Fruit fly (Drosophila melanogaster) whole organism, wandering third instar larva: Measurements from ENCODE around the gene slp2.

Source experiments
- Abd-B ChIP-seq: fragments of >200 bp; optimal IDR thresholded peaks from 2 replicates; lab custom pipeline; 2017; ENCODE audit warnings: missing biosample characterization, missing genetic modification characterization
- CG32264 ChIP-seq: fragments of 200-800 bp; sonication (Bioruptor generic); optimal IDR thresholded peaks from 2 replicates; lab custom pipeline; 2016; ENCODE audit warnings: missing biosample characterization, missing genetic modification characterization
- CG9705 ChIP-seq: fragments of 200-800 bp; sonication (Bioruptor generic); optimal IDR thresholded peaks from 2 replicates; lab custom pipeline; 2018; ENCODE audit warnings: missing biosample characterization, mild to moderate bottlenecking, missing genetic modification characterization
- CrebA ChIP-seq: fragments of 200-800 bp; sonication (Bioruptor generic); optimal IDR thresholded peaks from 2 replicates; lab custom pipeline; 2016; ENCODE audit warnings: missing biosample characterization, mild to moderate bottlenecking, missing genetic modification characterization, borderline replicate concordance
- Dfd ChIP-seq: fragments of >200 bp; optimal IDR thresholded peaks from 2 replicates; lab custom pipeline; 2017; ENCODE audit warnings: missing biosample characterization, missing genetic modification characterization
- Dif ChIP-seq: fragments of 200-275, 200-300 bp; sonication (Bioruptor generic); optimal IDR thresholded peaks from 2 replicates; lab custom pipeline; 2018; ENCODE audit warnings: missing biosample characterization, missing genetic modification characterization; ENCODE audit not compliant: partially characterized antibody
- GATAd ChIP-seq: sonication (Bioruptor generic); optimal IDR thresholded peaks from 2 replicates; lab custom pipeline; 2016; ENCODE audit warnings: missing biosample characterization, missing genetic modification characterization
- HLH106 ChIP-seq: fragments of 200-800 bp; optimal IDR thresholded peaks from 3 replicates; lab custom pipeline; 2019; ENCODE audit warnings: missing biosample characterization, mild to moderate bottlenecking, missing genetic modification characterization, moderate library complexity
- Hnf4 ChIP-seq: fragments of 200-800 bp; sonication (Bioruptor generic); optimal IDR thresholded peaks from 2 replicates; lab custom pipeline; 2016; ENCODE audit warnings: missing biosample characterization, mild to moderate bottlenecking, missing genetic modification characterization
- Hr78 ChIP-seq: fragments of >200 bp; optimal IDR thresholded peaks from 2 replicates; lab custom pipeline; 2017; ENCODE audit warnings: missing biosample characterization, missing genetic modification characterization
- Hr83 ChIP-seq: fragments of 200-300 bp; sonication (Bioruptor generic); optimal IDR thresholded peaks from 2 replicates; lab custom pipeline; 2016; ENCODE audit warnings: missing biosample characterization, mild to moderate bottlenecking, missing genetic modification characterization, moderate library complexity; ENCODE audit not compliant: poor library complexity, severe bottlenecking
- Jra ChIP-seq: sonication (Bioruptor generic); optimal IDR thresholded peaks from 2 replicates; lab custom pipeline; 2016; ENCODE audit warnings: missing biosample characterization, missing genetic modification characterization
- Mio ChIP-seq: sonication (Bioruptor generic); optimal IDR thresholded peaks from 2 replicates; lab custom pipeline; 2016; ENCODE audit warnings: missing biosample characterization, missing genetic modification characterization
- Myc ChIP-seq: fragments of >200 bp; optimal IDR thresholded peaks from 2 replicates; lab custom pipeline; 2017
- N ChIP-seq: fragments of >200 bp; optimal IDR thresholded peaks from 2 replicates; lab custom pipeline; 2018; ENCODE audit warnings: missing biosample characterization, missing external identifiers, missing genetic modification characterization
- OdsH ChIP-seq: fragments of 200-800 bp; sonication (Bioruptor generic); optimal IDR thresholded peaks from 2 replicates; lab custom pipeline; 2016; ENCODE audit warnings: missing biosample characterization, mild to moderate bottlenecking, missing genetic modification characterization
- Rel ChIP-seq, 2 experiments: fragments of 200-800 bp; sonication (Bioruptor generic) in 1 of 2; optimal IDR thresholded peaks; 2 replicates in 1 of 2; 3 replicates in 1 of 2; lab custom pipeline; 2016 to 2019; ENCODE audit warnings: mild to moderate bottlenecking in 2 of 2, missing biosample characterization in 2 of 2, missing genetic modification characterization in 2 of 2, moderate library complexity in 1 of 2
- Sp1 ChIP-seq: fragments of 200-800 bp; sonication (Bioruptor generic); optimal IDR thresholded peaks from 3 replicates; lab custom pipeline; 2019; ENCODE audit warnings: missing biosample characterization, mild to moderate bottlenecking, missing genetic modification characterization, moderate library complexity
- Vsx2 ChIP-seq: fragments of 200-300, 225-300 bp; sonication (Bioruptor generic); optimal IDR thresholded peaks from 2 replicates; lab custom pipeline; 2018; ENCODE audit warnings: missing biosample characterization, missing genetic modification characterization; ENCODE audit not compliant: partially characterized antibody
- br ChIP-seq: fragments of 200-800 bp; sonication (Bioruptor generic); optimal IDR thresholded peaks from 2 replicates; lab custom pipeline; 2016; ENCODE audit warnings: missing biosample characterization, missing genetic modification characterization
- brk ChIP-seq: fragments of 200-800 bp; sonication (Bioruptor generic); optimal IDR thresholded peaks from 2 replicates; lab custom pipeline; 2016; ENCODE audit warnings: missing biosample characterization, mild to moderate bottlenecking, missing genetic modification characterization
- dl ChIP-seq, 2 experiments: fragments of 175-275, 200-275 bp in 1 of 2; fragments of 200-275 bp in 1 of 2; sonication (Bioruptor generic); optimal IDR thresholded peaks; lab custom pipeline; 2018; ENCODE audit warnings: mild to moderate bottlenecking in 2 of 2, missing biosample characterization in 2 of 2, missing genetic modification characterization in 2 of 2, moderate library complexity in 2 of 2; ENCODE audit not compliant: partially characterized antibody in 2 of 2, insufficient read depth in 1 of 2
- dmrt93B ChIP-seq: fragments of 200-800 bp; sonication (Bioruptor generic); optimal IDR thresholded peaks from 2 replicates; lab custom pipeline; 2018; ENCODE audit warnings: missing biosample characterization, mild to moderate bottlenecking, missing genetic modification characterization
- dsf ChIP-seq: sonication (Bioruptor generic); optimal IDR thresholded peaks from 2 replicates; lab custom pipeline; 2016; ENCODE audit warnings: missing biosample characterization, missing genetic modification characterization, borderline replicate concordance
- ey ChIP-seq: fragments of 200-800 bp; sonication (Bioruptor generic); optimal IDR thresholded peaks from 2 replicates; lab custom pipeline; 2016; ENCODE audit warnings: missing biosample characterization, missing genetic modification characterization
- foxo ChIP-seq, 2 experiments: fragments of 200-800 bp; sonication (Bioruptor generic); optimal IDR thresholded peaks; 2 replicates in 1 of 2; 3 replicates in 1 of 2; lab custom pipeline; 2016 to 2017; ENCODE audit warnings: missing biosample characterization in 2 of 2, missing genetic modification characterization in 2 of 2
- fru ChIP-seq: fragments of 200-800 bp; sonication (Bioruptor generic); optimal IDR thresholded peaks from 3 replicates; lab custom pipeline; 2016; ENCODE audit warnings: missing biosample characterization, mild to moderate bottlenecking, missing genetic modification characterization
- h ChIP-seq: fragments of 200-800 bp; sonication (Bioruptor generic); optimal IDR thresholded peaks from 3 replicates; lab custom pipeline; 2016; ENCODE audit warnings: missing biosample characterization, mild to moderate bottlenecking, missing genetic modification characterization
- jim ChIP-seq: fragments of 175-275, 200-325 bp; sonication (Bioruptor generic); optimal IDR thresholded peaks from 2 replicates; lab custom pipeline; 2016; ENCODE audit warnings: missing biosample characterization, mild to moderate bottlenecking, missing genetic modification characterization
- lola ChIP-seq: fragments of >200 bp; optimal IDR thresholded peaks from 2 replicates; lab custom pipeline; 2017; ENCODE audit warnings: missing biosample characterization, missing genetic modification characterization
- pan ChIP-seq: fragments of >200 bp; optimal IDR thresholded peaks from 2 replicates; lab custom pipeline; 2017
- psq ChIP-seq: fragments of 200-800 bp; sonication (Bioruptor generic); optimal IDR thresholded peaks from 3 replicates; lab custom pipeline; 2017; ENCODE audit warnings: missing biosample characterization, mild to moderate bottlenecking, missing genetic modification characterization, moderate library complexity
- rgr ChIP-seq: fragments of 200-800 bp; sonication (Bioruptor generic); optimal IDR thresholded peaks from 3 replicates; lab custom pipeline; 2016; ENCODE audit warnings: missing biosample characterization, mild to moderate bottlenecking, missing genetic modification characterization
- sage ChIP-seq: fragments of 200-800 bp; sonication (Bioruptor generic); optimal IDR thresholded peaks from 2 replicates; lab custom pipeline; 2016; ENCODE audit warnings: missing biosample characterization, mild to moderate bottlenecking, missing genetic modification characterization
- sv ChIP-seq: fragments of 200-800 bp; sonication (Bioruptor generic); optimal IDR thresholded peaks from 3 replicates; lab custom pipeline; 2016; ENCODE audit warnings: missing biosample characterization, missing genetic modification characterization
- tai ChIP-seq: sonication (Bioruptor generic); optimal IDR thresholded peaks from 2 replicates; lab custom pipeline; 2016; ENCODE audit warnings: missing biosample characterization, missing genetic modification characterization
- usp ChIP-seq: fragments of >200 bp; optimal IDR thresholded peaks from 2 replicates; lab custom pipeline; 2017; ENCODE audit warnings: missing biosample characterization, missing genetic modification characterization
- woc ChIP-seq: sonication (Bioruptor generic); optimal IDR thresholded peaks from 2 replicates; lab custom pipeline; 2016; ENCODE audit warnings: missing biosample characterization, mild to moderate bottlenecking, missing genetic modification characterization

The slp2 gene

DNA sequence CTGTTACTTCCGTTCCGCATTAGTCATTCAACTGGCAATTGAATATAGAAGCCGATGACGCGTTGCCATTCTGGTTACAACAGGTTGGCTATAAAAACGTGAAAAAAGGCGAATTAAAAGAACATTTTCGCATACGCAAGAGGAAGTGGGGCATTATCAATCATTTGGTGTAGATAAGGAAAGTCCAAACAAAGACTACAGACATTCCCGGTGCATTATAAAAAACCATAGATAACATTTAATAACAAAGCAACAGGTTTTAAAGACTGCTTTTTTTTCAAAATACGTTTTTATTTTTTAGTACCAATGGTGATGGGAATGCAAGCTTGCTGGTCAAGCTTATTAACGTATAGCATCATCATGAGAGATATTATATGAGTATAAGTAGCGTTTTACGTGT, 48.5 kb upstream of the slp2 start:
- TF ChIP-seq Rel (GFP tag; optimal IDR thresholded peaks at IDR 0.05; lab: Kevin White, UChicago) (no peak), Rel (tag; optimal IDR thresholded peaks at IDR 0.05; lab: Kevin White, UChicago) (peak; percentile 55), h (GFP tag; lab: Kevin White, UChicago) (no peak), tai (GFP tag; lab: Kevin White, UChicago) (no peak), sage (GFP tag; lab: Kevin White, UChicago) (peak; percentile 25)

DNA sequence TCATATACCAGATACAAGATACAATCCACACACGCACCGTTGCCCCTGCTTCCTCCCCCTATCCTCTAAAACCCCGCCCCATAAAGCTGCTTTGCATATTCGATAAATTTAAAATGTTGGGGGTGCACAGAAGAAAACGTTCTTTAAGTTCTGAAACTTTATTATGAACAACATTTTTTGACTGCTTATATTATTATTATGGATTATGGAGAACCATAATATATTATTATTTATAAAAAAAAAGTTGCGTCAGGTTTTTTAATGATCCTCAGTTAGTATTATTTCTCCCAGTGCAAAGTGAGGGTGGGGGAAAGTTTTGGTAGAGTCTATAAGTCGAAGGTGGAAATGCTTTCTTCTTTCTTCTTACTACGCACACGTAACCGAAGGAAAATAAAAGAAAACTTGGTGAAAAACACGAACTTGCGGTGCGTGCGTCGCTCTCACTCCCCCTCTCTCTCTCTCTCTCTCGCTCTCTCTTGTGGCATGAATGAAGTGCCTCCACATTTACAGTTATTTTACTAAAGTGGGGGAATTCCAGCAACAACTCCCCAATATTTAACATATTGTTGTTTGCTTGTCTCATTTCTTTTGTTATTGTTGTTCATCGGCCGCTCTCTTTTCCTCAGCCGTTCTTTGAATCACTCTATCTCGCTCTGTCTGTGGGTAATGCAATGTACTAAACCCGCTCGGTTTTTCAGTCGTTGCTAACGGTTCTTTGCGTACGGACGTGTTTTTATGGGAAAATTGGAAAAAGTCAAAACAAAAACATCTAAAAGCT, 47.2 kb upstream of the slp2 start:
- TF ChIP-seq tai (GFP tag; lab: Kevin White, UChicago): no peak
- peak; percentile 21 for TF ChIP-seq fru (GFP tag; lab: Kevin White, UChicago)
- no peak for TF ChIP-seq br (GFP tag; lab: Kevin White, UChicago)
- no peak for TF ChIP-seq Hr83
- peak; percentile 24 for TF ChIP-seq brk (GFP tag; lab: Kevin White, UChicago)
- no peak for TF ChIP-seq Mio
- TF ChIP-seq Myc (lab: Kevin White, UChicago): no peak
- no peak for TF ChIP-seq Rel (GFP tag; optimal IDR thresholded peaks at IDR 0.05; lab: Kevin White, UChicago)
- peak; percentile 94 for TF ChIP-seq Rel (tag; optimal IDR thresholded peaks at IDR 0.05; lab: Kevin White, UChicago)
- no peak for TF ChIP-seq Jra (GFP tag; lab: Kevin White, UChicago)
- TF ChIP-seq Sp1: peak; percentile 48
- TF ChIP-seq Abd-B (GFP tag; lab: Kevin White, UChicago): no peak
- TF ChIP-seq OdsH: peak; percentile 44
- peak; percentile 9 for TF ChIP-seq sv (GFP tag; lab: Kevin White, UChicago)
- no peak for TF ChIP-seq jim (GFP tag; lab: Kevin White, UChicago)
- TF ChIP-seq HLH106: peak; percentile 34
- peak in 1 of 2 experiments; percentile 62 for TF ChIP-seq foxo (GFP tag; optimal IDR thresholded peaks at IDR 0.05; lab: Kevin White, UChicago)
- no peak for TF ChIP-seq CG9705
- no peak for TF ChIP-seq GATAd (GFP tag; lab: Kevin White, UChicago)
- TF ChIP-seq sage (GFP tag; lab: Kevin White, UChicago): no peak
- no peak for TF ChIP-seq dl (GFP tag; optimal IDR thresholded peaks at IDR 0.05; lab: Kevin White, UChicago; ENCODE audit: insufficient read depth in 1 of 2, partially characterized antibody in 2 of 2)
- no peak for TF ChIP-seq pan (lab: Kevin White, UChicago)
- peak; percentile 57 for TF ChIP-seq psq
- no peak for TF ChIP-seq woc
- no peak for TF ChIP-seq lola (GFP tag; lab: Kevin White, UChicago)
- no peak for TF ChIP-seq N (GFP tag; lab: Kevin White, UChicago)
- no peak for TF ChIP-seq Hr78 (GFP tag; lab: Kevin White, UChicago)
- TF ChIP-seq dmrt93B (GFP tag; lab: Kevin White, UChicago): no peak
- no peak for TF ChIP-seq dsf (GFP tag; lab: Kevin White, UChicago)
- no peak for TF ChIP-seq Dfd (GFP tag; lab: Kevin White, UChicago)
- TF ChIP-seq Vsx2 (GFP tag; lab: Kevin White, UChicago): no peak
- peak; percentile 16 for TF ChIP-seq h (GFP tag; lab: Kevin White, UChicago)
- no peak for TF ChIP-seq CG32264 (GFP tag; lab: Kevin White, UChicago)
- TF ChIP-seq usp (GFP tag; lab: Kevin White, UChicago): no peak
- no peak for TF ChIP-seq Dif (GFP tag; lab: Kevin White, UChicago)
- TF ChIP-seq CrebA (GFP tag; lab: Kevin White, UChicago): no peak
- peak; percentile 28 for TF ChIP-seq rgr
- TF ChIP-seq Hnf4: no peak
- peak; percentile 6 for TF ChIP-seq ey (GFP tag; lab: Kevin White, UChicago)
